Fruit fly (Drosophila melanogaster) whole organism, embryonic: Measurements from ENCODE around the gene CG4957.

Experiments
- Bdp1 ChIP-seq: fragments of 200-800 bp; sonication (Bioruptor generic); optimal IDR thresholded peaks from 3 replicates; lab custom pipeline; 2016; ENCODE audit warnings: missing biosample characterization, missing genetic modification characterization
- BtbVII ChIP-seq: fragments of 200-800 bp; sonication (Bioruptor generic); optimal IDR thresholded peaks from 3 replicates; lab custom pipeline; 2017; ENCODE audit warnings: missing biosample characterization, mild to moderate bottlenecking, missing genetic modification characterization
- CG1024 ChIP-seq: fragments of 200-800 bp; sonication (Bioruptor generic); IDR thresholded peaks from 2 replicates; pipeline ENCODE4 v1.3.6; 2022; ENCODE audit warnings: missing biosample characterization, missing genetic modification characterization
- CG10462 ChIP-seq: fragments of 200-800 bp; sonication (Bioruptor generic); optimal IDR thresholded peaks from 2 replicates; lab custom pipeline; 2016; ENCODE audit warnings: missing biosample characterization, missing genetic modification characterization
- CG10565 ChIP-seq: fragments of 200-800 bp; sonication (Bioruptor generic); optimal IDR thresholded peaks from 3 replicates; lab custom pipeline; 2016; ENCODE audit warnings: missing biosample characterization, mild to moderate bottlenecking, missing genetic modification characterization
- CG11093 ChIP-seq: fragments of 200-800 bp; sonication (Bioruptor generic); IDR thresholded peaks from 3 replicates; pipeline ENCODE4 v1.3.6; 2022; ENCODE audit warnings: missing biosample characterization, missing genetic modification characterization
- CG14014 ChIP-seq: fragments of 200-800 bp; sonication (Bioruptor generic); IDR thresholded peaks from 2 replicates; pipeline ENCODE4 v1.3.6; 2022; ENCODE audit warnings: missing biosample characterization, missing genetic modification characterization
- CG14441 ChIP-seq: fragments of 200-800 bp; sonication (Bioruptor generic); IDR thresholded peaks from 2 replicates; pipeline ENCODE4 v1.3.6; 2022; ENCODE audit warnings: missing biosample characterization, missing genetic modification characterization
- CG1529 ChIP-seq: fragments of 200-800 bp; sonication (Bioruptor generic); optimal IDR thresholded peaks from 3 replicates; lab custom pipeline; 2018; ENCODE audit warnings: missing biosample characterization, missing genetic modification characterization
- CG15601 ChIP-seq: fragments of 200-800 bp; sonication (Bioruptor generic); optimal IDR thresholded peaks from 3 replicates; lab custom pipeline; 2019; ENCODE audit warnings: missing biosample characterization, mild to moderate bottlenecking, missing genetic modification characterization, moderate library complexity
- CG1603 ChIP-seq: fragments of 200-800 bp; sonication (Bioruptor generic); optimal IDR thresholded peaks from 2 replicates; lab custom pipeline; 2019; ENCODE audit warnings: missing biosample characterization, mild to moderate bottlenecking, missing genetic modification characterization, moderate library complexity
- CG17568 ChIP-seq: fragments of 200-800 bp; sonication (Bioruptor generic); optimal IDR thresholded peaks from 2 replicates; lab custom pipeline; 2018; ENCODE audit warnings: missing biosample characterization, mild to moderate bottlenecking, missing genetic modification characterization, moderate library complexity
- CG1792 ChIP-seq: fragments of 200-800 bp; sonication (Bioruptor generic); optimal IDR thresholded peaks from 2 replicates; lab custom pipeline; 2016; ENCODE audit warnings: missing biosample characterization, missing genetic modification characterization
- CG18011 ChIP-seq: fragments of 200-800 bp; sonication (Bioruptor generic); optimal IDR thresholded peaks from 2 replicates; lab custom pipeline; 2017; ENCODE audit warnings: missing biosample characterization, missing genetic modification characterization, mild to moderate bottlenecking, moderate library complexity, missing genotype
- CG18476 ChIP-seq: fragments of 200-800 bp; sonication (Bioruptor generic); optimal IDR thresholded peaks from 2 replicates; lab custom pipeline; 2016; ENCODE audit warnings: missing biosample characterization, mild to moderate bottlenecking, missing genetic modification characterization
- CG18599 ChIP-seq: fragments of 200-800 bp; sonication (Bioruptor generic); optimal IDR thresholded peaks from 3 replicates; lab custom pipeline; 2017; ENCODE audit warnings: missing biosample characterization, missing genetic modification characterization, mild to moderate bottlenecking, moderate library complexity, missing genetic modification reagents
- CG33557 ChIP-seq: fragments of 200-800 bp; sonication (Bioruptor generic); optimal IDR thresholded peaks from 2 replicates; lab custom pipeline; 2019; ENCODE audit warnings: missing biosample characterization, mild to moderate bottlenecking, missing genetic modification characterization, moderate library complexity
- CG4282 ChIP-seq: fragments of 200-800 bp; sonication (Bioruptor generic); optimal IDR thresholded peaks from 2 replicates; lab custom pipeline; 2016; ENCODE audit warnings: missing biosample characterization, missing genetic modification characterization
- CG4730 ChIP-seq: fragments of 200-800 bp; sonication (Bioruptor generic); IDR thresholded peaks from 2 replicates; pipeline ENCODE4 v1.3.6; 2022; ENCODE audit warnings: missing biosample characterization, missing genetic modification characterization
- CG4854 ChIP-seq: fragments of 200-800 bp; sonication (Bioruptor generic); optimal IDR thresholded peaks from 2 replicates; lab custom pipeline; 2016; ENCODE audit warnings: missing biosample characterization, missing genetic modification characterization, inconsistent platforms
- CG8089 ChIP-seq: fragments of 200-800 bp; sonication (Bioruptor generic); optimal IDR thresholded peaks from 3 replicates; lab custom pipeline; 2016; ENCODE audit warnings: missing biosample characterization, missing genetic modification characterization
- CG9876 ChIP-seq: fragments of 200-800 bp; sonication (Bioruptor generic); optimal IDR thresholded peaks from 2 replicates; lab custom pipeline; 2016; ENCODE audit warnings: missing biosample characterization, missing genetic modification characterization
- CoRest ChIP-seq: fragments of 200-800 bp; sonication (Bioruptor generic); optimal IDR thresholded peaks from 3 replicates; lab custom pipeline; 2018; ENCODE audit warnings: missing biosample characterization, mild to moderate bottlenecking, missing genetic modification characterization, moderate library complexity
- E2f2 ChIP-seq: fragments of 200-800 bp; sonication (Bioruptor generic); IDR thresholded peaks from 2 replicates; pipeline ENCODE4 v1.3.6; 2022; ENCODE audit warnings: missing biosample characterization, missing genetic modification characterization
- ERR ChIP-seq: fragments of 200-800 bp; sonication (Bioruptor generic); optimal IDR thresholded peaks from 2 replicates; lab custom pipeline; 2016; ENCODE audit warnings: missing biosample characterization, missing genetic modification characterization
- Elba2 ChIP-seq: fragments of 200-800 bp; sonication (Bioruptor generic); optimal IDR thresholded peaks from 3 replicates; lab custom pipeline; 2016; ENCODE audit warnings: missing biosample characterization, missing genetic modification characterization
- Hr3 ChIP-seq: fragments of 200-800 bp; sonication (Bioruptor generic); optimal IDR thresholded peaks from 3 replicates; lab custom pipeline; 2016; ENCODE audit warnings: missing biosample characterization, missing genetic modification characterization
- Hr51 ChIP-seq, 2 experiments: fragments of 200-800 bp; sonication (Bioruptor generic); optimal IDR thresholded peaks; 2 replicates in 1 of 2; 3 replicates in 1 of 2; lab custom pipeline; 2016 to 2018; ENCODE audit warnings: missing biosample characterization in 2 of 2, missing genetic modification characterization in 2 of 2, mild to moderate bottlenecking in 1 of 2, moderate library complexity in 1 of 2
- Sry-β ChIP-seq: fragments of 200-800 bp; sonication (Bioruptor generic); optimal IDR thresholded peaks from 2 replicates; lab custom pipeline; 2018; ENCODE audit warnings: missing biosample characterization, mild to moderate bottlenecking, missing genetic modification characterization, moderate library complexity
- TFAM ChIP-seq: fragments of 200-800 bp; sonication (Bioruptor generic); optimal IDR thresholded peaks from 2 replicates; lab custom pipeline; 2017; ENCODE audit warnings: missing biosample characterization, missing genetic modification characterization, inconsistent platforms
- Xrp1 ChIP-seq: fragments of 200-800 bp; sonication (Bioruptor generic); IDR thresholded peaks from 2 replicates; pipeline ENCODE4 v1.3.6; 2022; ENCODE audit warnings: missing biosample characterization, missing genetic modification characterization
- YL-1 ChIP-seq: fragments of 200-800 bp; sonication (Bioruptor generic); optimal IDR thresholded peaks from 3 replicates; lab custom pipeline; 2017; ENCODE audit warnings: missing biosample characterization, mild to moderate bottlenecking, missing genetic modification characterization
- btn ChIP-seq: fragments of 200-800 bp; sonication (Bioruptor generic); optimal IDR thresholded peaks from 2 replicates; lab custom pipeline; 2016; ENCODE audit warnings: missing biosample characterization, missing genetic modification characterization
- cad ChIP-seq: fragments of >200 bp; optimal IDR thresholded peaks from 2 replicates; lab custom pipeline; 2017; ENCODE audit warnings: missing biosample characterization, missing genetic modification characterization
- ci ChIP-seq: fragments of 200-800 bp; sonication (Bioruptor generic); IDR thresholded peaks from 3 replicates; pipeline ENCODE4 v1.3.6; 2022; ENCODE audit warnings: missing biosample characterization, missing genetic modification characterization
- croc ChIP-seq: fragments of 200-800 bp; sonication (Bioruptor generic); conservative IDR thresholded peaks from 3 replicates; pipeline ENCODE4 v1.3.6; 2022; ENCODE audit warnings: missing biosample characterization, missing genetic modification characterization
- cwo ChIP-seq: fragments of 200-800 bp; sonication (Bioruptor generic); optimal IDR thresholded peaks from 3 replicates; lab custom pipeline; 2017; ENCODE audit warnings: missing biosample characterization, missing genetic modification characterization, mild to moderate bottlenecking, moderate library complexity, missing genetic modification reagents
- disco-r ChIP-seq: fragments of 200-800 bp; sonication (Bioruptor generic); optimal IDR thresholded peaks from 2 replicates; lab custom pipeline; 2016; ENCODE audit warnings: missing biosample characterization, missing genetic modification characterization
- fu2 ChIP-seq: fragments of 200-800 bp; sonication (Bioruptor generic); optimal IDR thresholded peaks from 2 replicates; lab custom pipeline; 2016; ENCODE audit warnings: missing biosample characterization, missing genetic modification characterization
- gce ChIP-seq: fragments of 200-800 bp; sonication (Bioruptor generic); IDR thresholded peaks from 3 replicates; pipeline ENCODE4 v1.3.6; 2022; ENCODE audit warnings: missing biosample characterization, missing genetic modification characterization
- gcm ChIP-seq: fragments of 200-800 bp; sonication (Bioruptor generic); optimal IDR thresholded peaks from 2 replicates; lab custom pipeline; 2019; ENCODE audit warnings: missing biosample characterization, mild to moderate bottlenecking, missing genetic modification characterization, moderate library complexity
- lbe ChIP-seq: fragments of 200-800 bp; sonication (Bioruptor generic); optimal IDR thresholded peaks from 2 replicates; lab custom pipeline; 2016; ENCODE audit warnings: missing biosample characterization, mild to moderate bottlenecking, missing genetic modification characterization
- mirr ChIP-seq: fragments of 200-800 bp; sonication (Bioruptor generic); optimal IDR thresholded peaks from 3 replicates; lab custom pipeline; 2018; ENCODE audit warnings: missing biosample characterization, mild to moderate bottlenecking, missing genetic modification characterization
- org-1 ChIP-seq: fragments of 200-800 bp; sonication (Bioruptor generic); optimal IDR thresholded peaks from 2 replicates; lab custom pipeline; 2017; ENCODE audit warnings: missing biosample characterization, missing genetic modification characterization
- pzg ChIP-seq: fragments of 200-800 bp; sonication (Bioruptor generic); optimal IDR thresholded peaks from 3 replicates; lab custom pipeline; 2018; ENCODE audit warnings: missing biosample characterization, mild to moderate bottlenecking, missing genetic modification characterization, moderate library complexity
- sima ChIP-seq: fragments of 200-800 bp; sonication (Bioruptor generic); optimal IDR thresholded peaks from 2 replicates; lab custom pipeline; 2016; ENCODE audit warnings: missing biosample characterization, missing genetic modification characterization
- sr ChIP-seq: fragments of 200-800 bp; sonication (Bioruptor generic); IDR thresholded peaks from 3 replicates; pipeline ENCODE4 v1.3.6; 2022; ENCODE audit warnings: missing biosample characterization, missing genetic modification characterization
- ssp ChIP-seq: fragments of 200-800 bp; sonication (Bioruptor generic); IDR thresholded peaks from 2 replicates; pipeline ENCODE4 v1.3.6; 2022; ENCODE audit warnings: missing biosample characterization, missing genetic modification characterization
- vvl ChIP-seq: fragments of 200-800 bp; sonication (Bioruptor generic); IDR thresholded peaks from 2 replicates; pipeline ENCODE4 v1.3.6; 2022; ENCODE audit warnings: missing biosample characterization, missing genetic modification characterization
- zen ChIP-seq: fragments of 200-800 bp; sonication (Bioruptor generic); optimal IDR thresholded peaks from 3 replicates; lab custom pipeline; 2018; ENCODE audit warnings: missing biosample characterization, mild to moderate bottlenecking, missing genetic modification characterization, moderate library complexity

CG4957 gene

dm6 chr2L:10306518-10307260 is 38.0 kb downstream of the CG4957 start, which contains the start of the genes CG5390 and CG4968 (continued):
- TF ChIP-seq YL-1 = peak; percentile 85
- peak; percentile 28; the same call in 1 of the 2 replicates for TF ChIP-seq CG14441 (GFP tag; lab: Robert Waterston, UW)
- no peak for TF ChIP-seq sima (GFP tag; lab: Kevin White, UChicago)
- no peak for TF ChIP-seq CG1792 (GFP tag; lab: Kevin White, UChicago)
- TF ChIP-seq fu2 (GFP tag; lab: Kevin White, UChicago) = no peak
- TF ChIP-seq TFAM = no peak
- peak; percentile 82 for TF ChIP-seq vvl (GFP tag; lab: Robert Waterston, UW)
- peak; percentile 71 for TF ChIP-seq CG1603 (tag; lab: Kevin White, UChicago)
- no peak for TF ChIP-seq CG4730 (GFP tag; lab: Robert Waterston, UW)
- TF ChIP-seq ci (GFP tag; lab: Robert Waterston, UW) = peak; percentile 81; the same call in 2 of the 3 replicates
- TF ChIP-seq btn (GFP tag; lab: Kevin White, UChicago) = no peak
- TF ChIP-seq CG4282 (GFP tag; lab: Kevin White, UChicago) = no peak
- no peak for TF ChIP-seq CG8089 (GFP tag; lab: Kevin White, UChicago)
- peak; percentile 76 for TF ChIP-seq BtbVII (GFP tag; lab: Kevin White, UChicago)
- TF ChIP-seq gcm (GFP tag; lab: Kevin White, UChicago) = peak; percentile 64
- no peak for TF ChIP-seq sr (GFP tag; lab: Robert Waterston, UW)
- TF ChIP-seq ERR (GFP tag; lab: Kevin White, UChicago) = no peak
- peak; percentile 32 for TF ChIP-seq CG33557
- TF ChIP-seq pzg (GFP tag; lab: Kevin White, UChicago) = peak; percentile 69
- TF ChIP-seq CG14014 (GFP tag; lab: Robert Waterston, UW) = peak; percentile 73; the same call in 1 of the 2 replicates
- peak; percentile 10 for TF ChIP-seq disco-r (GFP tag; lab: Kevin White, UChicago)
- TF ChIP-seq CG4854 (GFP tag; lab: Kevin White, UChicago) = no peak
- TF ChIP-seq ssp (GFP tag; lab: Robert Waterston, UW) = 0 out of 2 replicates have a peak, but pooled peaks have one; percentile 17
- no peak for TF ChIP-seq CG10462 (GFP tag; lab: Kevin White, UChicago)
- TF ChIP-seq Sry-β (GFP tag; lab: Kevin White, UChicago) = peak; percentile 1
- peak; percentile 50 for TF ChIP-seq CG18476 (GFP tag; lab: Kevin White, UChicago)
- peak; percentile 88 for TF ChIP-seq lbe (GFP tag; lab: Kevin White, UChicago)
- peak; percentile 52 for TF ChIP-seq Hr3 (GFP tag; lab: Kevin White, UChicago)
- peak; percentile 17; the same call in 1 of the 2 replicates for TF ChIP-seq CG1024 (GFP tag; lab: Robert Waterston, UW)
- TF ChIP-seq CG15601 (tag; lab: Kevin White, UChicago) = peak; percentile 87
- TF ChIP-seq gce (GFP tag; lab: Robert Waterston, UW) = peak; percentile 53; the same call in 1 of the 3 replicates
- TF ChIP-seq cad = no peak
- TF ChIP-seq CoRest (tag; lab: Kevin White, UChicago) = peak; percentile 79
- TF ChIP-seq Xrp1 (GFP tag; lab: Robert Waterston, UW) = peak; percentile 62; the same call in 1 of the 2 replicates
- no peak for TF ChIP-seq CG10565
- TF ChIP-seq CG1529 (GFP tag; lab: Kevin White, UChicago) = peak; percentile 41
- no peak for TF ChIP-seq cwo (GFP tag; lab: Kevin White, UChicago)
- peak; percentile 79 for TF ChIP-seq CG18599 (GFP tag; lab: Kevin White, UChicago)
- TF ChIP-seq E2f2 (GFP tag; lab: Robert Waterston, UW) = peak; percentile 70
- TF ChIP-seq CG18011 (GFP tag; lab: Kevin White, UChicago) = peak; percentile 19
- no peak for TF ChIP-seq CG9876 (GFP tag; lab: Kevin White, UChicago)
- TF ChIP-seq CG11093 = no peak
- peak; percentile 20 for TF ChIP-seq mirr (GFP tag; lab: Kevin White, UChicago)
- TF ChIP-seq croc (GFP tag; lab: Robert Waterston, UW) = no peak
- peak; percentile 30 to 83 for TF ChIP-seq Hr51 (GFP tag; optimal IDR thresholded peaks at IDR 0.05; lab: Kevin White, UChicago)
- no peak for TF ChIP-seq Bdp1
- peak; percentile 57 for TF ChIP-seq CG17568 (GFP tag; lab: Kevin White, UChicago)
- TF ChIP-seq Elba2 (GFP tag; lab: Kevin White, UChicago) = no peak
- no peak for TF ChIP-seq org-1 (GFP tag; lab: Kevin White, UChicago)
- TF ChIP-seq zen (tag; lab: Kevin White, UChicago) = peak; percentile 33
